Worm (Caenorhabditis elegans) whole organism, mixed stage, embryonic: ENCODE measurements around the gene F26F12.8.

Experiments used
- M03D4.4 ChIP-seq: sonication (generic microtip); optimal IDR thresholded peaks from 2 replicates; lab custom pipeline; 2017; ENCODE audit warnings: mild to moderate bottlenecking, missing genetic modification characterization, missing compliant biosample characterization
- blmp-1 ChIP-seq: fragments of 150-350 bp; optimal IDR thresholded peaks from 2 replicates; lab custom pipeline; 2014; ENCODE audit warnings: missing biosample characterization, missing genetic modification characterization
- cnd-1 ChIP-seq: fragments of 200-800 bp; sonication (Bioruptor generic); optimal IDR thresholded peaks from 2 replicates; lab custom pipeline; 2018; ENCODE audit warnings: mild to moderate bottlenecking, missing genetic modification characterization, missing compliant biosample characterization
- hlh-1 ChIP-seq: fragments of 150-350 bp; optimal IDR thresholded peaks from 2 replicates; lab custom pipeline; 2014; ENCODE audit warnings: missing biosample characterization, missing genetic modification reagents, missing genetic modification characterization
- lin-13 ChIP-seq: fragments of 150-350 bp; optimal IDR thresholded peaks from 2 replicates; lab custom pipeline; 2014; ENCODE audit warnings: missing biosample characterization, missing genetic modification characterization
- mep-1 ChIP-seq: fragments of 150-350 bp; optimal IDR thresholded peaks from 2 replicates; lab custom pipeline; 2017; ENCODE audit warnings: missing biosample characterization, missing genetic modification reagents, missing genetic modification characterization, inconsistent platforms
- nhr-12 ChIP-seq: fragments of 150-350 bp; optimal IDR thresholded peaks from 2 replicates; lab custom pipeline; 2014; ENCODE audit warnings: missing biosample characterization, missing genetic modification characterization
- nhr-237 ChIP-seq: fragments of 150-350 bp; optimal IDR thresholded peaks from 2 replicates; lab custom pipeline; 2014; ENCODE audit warnings: missing biosample characterization, missing genetic modification characterization
- sem-2 ChIP-seq: fragments of 200-800 bp; sonication (Bioruptor generic); optimal IDR thresholded peaks from 2 replicates; lab custom pipeline; 2018; ENCODE audit warnings: mild to moderate bottlenecking, missing genetic modification characterization, missing compliant biosample characterization
- unc-39 ChIP-seq: fragments of 150-350 bp; optimal IDR thresholded peaks from 2 replicates; lab custom pipeline; 2014; ENCODE audit warnings: missing biosample characterization, missing genetic modification characterization

DNA sequence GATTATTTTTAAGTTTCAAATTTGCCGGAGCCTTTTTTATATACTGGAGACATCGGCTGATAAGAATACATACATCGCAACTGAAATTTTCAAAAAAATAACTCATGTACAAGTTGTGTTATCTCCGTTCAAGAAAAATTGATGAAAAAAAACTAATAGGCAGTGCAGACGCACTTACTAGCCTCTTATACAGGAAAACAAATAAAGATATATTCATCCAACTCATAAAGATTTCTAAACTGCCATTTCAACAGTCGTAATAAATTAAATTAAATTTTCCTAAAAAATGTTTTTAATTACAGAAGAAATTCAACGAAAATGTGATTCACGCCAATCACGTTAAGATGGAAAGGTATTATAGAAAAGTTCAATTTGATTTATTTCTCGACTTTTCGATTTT lies 39.5 kb upstream of the F26F12.8 start, which contains the start of gene C04E6.5:
- TF ChIP-seq unc-39 (tag; lab: Kevin White, UChicago) = no peak
- TF ChIP-seq mep-1 (tag; lab: Kevin White, UChicago) = no peak
- no peak for TF ChIP-seq nhr-12 (tag; lab: Kevin White, UChicago)
- no peak for TF ChIP-seq hlh-1
- TF ChIP-seq nhr-237 (tag; lab: Kevin White, UChicago) = no peak
- no peak for TF ChIP-seq cnd-1 (tag; lab: Kevin White, UChicago)
- TF ChIP-seq M03D4.4 (tag; lab: Kevin White, UChicago) = no peak
- no peak for TF ChIP-seq lin-13 (tag; lab: Kevin White, UChicago)
- no peak for TF ChIP-seq blmp-1 (tag; lab: Kevin White, UChicago)
- no peak for TF ChIP-seq sem-2 (GFP tag; lab: Kevin White, UChicago)
